Worm (Caenorhabditis elegans): ENCODE results near the gene T07F10.5.

Gene T07F10.5

DNA sequence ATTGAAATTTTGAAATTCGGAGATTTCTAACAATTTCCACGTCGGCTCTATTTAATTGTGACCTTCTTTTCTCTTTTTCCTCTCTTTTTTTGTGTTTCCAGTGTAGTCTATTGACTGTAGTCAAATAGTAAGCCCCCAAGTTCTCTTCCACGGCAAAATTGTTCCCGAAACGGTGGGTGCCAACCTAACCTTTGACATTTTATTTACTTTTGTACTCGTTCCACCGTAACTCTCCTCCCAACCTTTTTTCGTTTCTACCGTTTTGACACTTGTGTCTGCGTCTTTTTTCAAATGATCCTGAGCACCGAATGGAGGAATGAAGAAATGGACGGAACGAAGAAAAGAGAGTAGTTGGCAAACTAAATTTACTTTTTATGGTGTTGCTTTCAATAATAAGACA is 5.0 kb downstream of the T07F10.5 start:
- TF ChIP-seq nhr-129 (tag; optimal IDR thresholded peaks at IDR 0.05) (peak; percentile 17), F13H6.1 (tag; optimal IDR thresholded peaks at IDR 0.05) (peak; percentile 40), blmp-1 (tag; optimal IDR thresholded peaks at IDR 0.05; ENCODE audit: insufficient read depth) (no peak)

DNA sequence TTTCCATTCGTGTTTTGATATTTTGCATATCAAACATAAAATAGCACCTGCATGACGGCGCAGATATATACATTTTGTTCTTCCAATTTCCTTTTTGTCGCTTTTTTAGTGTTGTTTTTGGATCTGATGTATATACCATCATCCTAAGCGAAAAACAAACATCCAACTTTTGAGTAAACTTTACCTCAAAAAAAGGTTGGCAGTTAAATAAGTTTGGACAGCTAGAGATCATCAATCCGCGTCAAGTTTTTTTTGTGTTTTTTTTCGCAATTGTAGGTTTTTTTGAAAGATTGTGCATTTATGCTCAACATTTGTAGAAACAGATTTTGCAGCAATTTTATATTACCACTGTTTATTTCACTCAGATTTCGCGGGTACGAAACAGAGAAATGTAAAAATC is 6.0 kb downstream of the T07F10.5 start, which contains the start of gene bus-19:
Gene bus-19 (plus strand): TSS at position 301 of the 400 bp plus-strand sequence.
- TF ChIP-seq gmeb-1 (tag; optimal IDR thresholded peaks at IDR 0.05) (no peak), F13H6.1 (tag; optimal IDR thresholded peaks at IDR 0.05) (no peak), lsy-2 (tag; optimal IDR thresholded peaks at IDR 0.05) (no peak)

DNA sequence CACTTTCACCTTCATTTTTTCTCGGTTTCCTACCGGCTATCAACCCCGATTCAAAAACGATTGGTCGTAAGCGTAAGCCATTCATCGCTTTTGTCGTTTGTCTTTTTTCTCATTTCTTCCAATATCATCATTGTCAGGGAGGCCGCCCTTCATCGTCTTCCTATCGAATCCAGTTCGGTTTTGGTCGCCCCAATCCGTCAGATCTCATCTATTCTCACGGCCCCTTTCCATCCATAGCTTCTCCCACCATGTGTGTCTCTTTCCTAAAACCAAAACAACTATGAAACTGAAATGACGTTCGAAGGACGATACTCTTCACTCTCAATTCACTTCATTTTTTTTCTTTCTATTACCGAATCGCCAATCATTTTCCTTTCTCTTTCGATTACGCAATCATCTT is 10.1 kb downstream of the T07F10.5 start:
- TF ChIP-seq nhr-25 (tag; optimal IDR thresholded peaks at IDR 0.05): no peak
- TF ChIP-seq blmp-1 (tag; optimal IDR thresholded peaks at IDR 0.05; ENCODE audit: insufficient read depth): peak; percentile 4

DNA sequence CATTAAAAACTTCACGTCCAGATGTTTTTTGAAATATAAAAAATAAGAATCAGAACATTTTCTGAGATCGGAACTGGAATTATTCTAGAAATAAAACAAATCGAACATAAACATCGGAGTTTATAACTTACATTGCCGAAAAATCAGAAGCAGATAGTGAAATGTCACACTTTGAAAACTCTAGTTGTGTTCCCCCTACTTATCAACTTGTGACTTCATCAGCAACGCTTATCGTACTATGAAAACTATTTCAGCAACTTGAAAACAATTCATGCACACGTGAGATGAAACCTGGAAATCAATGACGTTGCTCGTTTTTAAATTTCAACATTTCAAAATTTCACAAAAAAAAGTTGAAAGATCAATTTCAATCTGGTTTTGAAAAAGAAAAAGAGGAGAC is 11.0 kb downstream of the T07F10.5 start:
- TF ChIP-seq nhr-129 (tag; optimal IDR thresholded peaks at IDR 0.05) (no peak), F13H6.1 (tag; optimal IDR thresholded peaks at IDR 0.05) (no peak), fos-1 (tag; optimal IDR thresholded peaks at IDR 0.05) (peak; percentile 48), sma-3 (GFP tag; optimal IDR thresholded peaks at IDR 0.05) (no peak), lin-13 (GFP tag; optimal IDR thresholded peaks at IDR 0.05) (no peak), snpc-4 (tag; optimal IDR thresholded peaks at IDR 0.05) (no peak), skn-1 (tag; optimal IDR thresholded peaks at IDR 0.05) (no peak), ceh-82 (tag; optimal IDR thresholded peaks at IDR 0.05) (no peak), ztf-11 (tag; optimal IDR thresholded peaks at IDR 0.05) (no peak), lsy-2 (tag; optimal IDR thresholded peaks at IDR 0.05) (no peak), sem-4 (tag; optimal IDR thresholded peaks at IDR 0.05) (no peak), ceh-16 (tag; optimal IDR thresholded peaks at IDR 0.05) (no peak), sma-9 (GFP tag; optimal IDR thresholded peaks at IDR 0.05) (peak; percentile 58), sma-9 (tag; optimal IDR thresholded peaks at IDR 0.05) (no peak), Y55F3AM.14 (GFP tag; optimal IDR thresholded peaks at IDR 0.05) (no peak), ama-1 (optimal IDR thresholded peaks at IDR 0.05) (no peak), ztf-1 (GFP tag; conservative IDR thresholded peaks at IDR 0.05) (no peak), ztf-4 (tag; optimal IDR thresholded peaks at IDR 0.05) (no peak), R02D3.7 (tag; optimal IDR thresholded peaks at IDR 0.05) (no peak), C34F6.9 (tag; optimal IDR thresholded peaks at IDR 0.05) (no peak), blmp-1 (tag; optimal IDR thresholded peaks at IDR 0.05; ENCODE audit: insufficient read depth) (no peak), crh-2 (tag; optimal IDR thresholded peaks at IDR 0.05) (peak; percentile 20)

DNA sequence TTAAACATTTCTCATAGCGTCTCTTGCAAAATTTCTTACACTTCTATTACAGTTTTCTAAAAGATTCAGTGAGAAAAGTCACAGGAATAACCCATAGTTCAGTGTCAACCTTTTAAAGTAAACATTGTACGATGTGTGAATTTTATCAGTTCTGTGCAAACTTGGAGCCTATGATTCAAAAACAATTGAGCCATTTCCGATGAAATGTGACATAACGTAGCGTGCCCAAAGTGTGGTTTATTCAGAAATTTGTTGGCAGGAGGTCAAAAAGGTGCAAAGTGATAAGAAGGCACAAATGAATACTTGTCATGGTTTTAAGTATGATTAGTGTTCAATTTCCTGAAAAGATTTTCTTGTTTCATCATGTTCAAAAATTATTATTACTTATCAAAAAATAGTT is 11.9 kb downstream of the T07F10.5 start:
- TF ChIP-seq R02D3.7 (tag; optimal IDR thresholded peaks at IDR 0.05) (no peak), C34F6.9 (tag; optimal IDR thresholded peaks at IDR 0.05) (no peak), fos-1 (tag; optimal IDR thresholded peaks at IDR 0.05) (peak; percentile 28), ZK546.5 (tag; optimal IDR thresholded peaks at IDR 0.05) (no peak), Y55F3AM.14 (GFP tag; optimal IDR thresholded peaks at IDR 0.05) (no peak), crh-2 (tag; optimal IDR thresholded peaks at IDR 0.05) (no peak), mbf-1 (tag; optimal IDR thresholded peaks at IDR 0.05) (no peak), dmd-4 (tag; optimal IDR thresholded peaks at IDR 0.05) (no peak), alr-1 (tag; optimal IDR thresholded peaks at IDR 0.05) (no peak)

DNA sequence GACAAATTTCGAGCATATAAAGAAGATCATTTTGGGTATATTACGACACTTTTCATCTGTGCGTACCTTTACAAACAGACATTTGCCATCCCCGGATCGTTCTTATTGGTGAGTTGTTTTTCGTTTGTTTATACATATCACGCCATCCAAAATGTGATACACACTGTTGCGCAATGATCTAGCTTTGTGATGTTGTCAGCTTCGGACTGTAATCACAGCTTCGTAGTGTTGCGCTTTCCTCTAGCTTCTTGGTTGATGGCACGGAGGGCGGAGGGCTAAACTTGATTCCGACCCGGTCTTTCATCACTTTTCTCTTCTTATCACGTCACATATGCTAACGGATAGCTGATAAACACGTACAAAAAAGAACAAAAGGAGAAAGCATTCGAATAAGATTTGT is 13.6 kb downstream of the T07F10.5 start:
- peak; percentile 14 for TF ChIP-seq nhr-21 (tag; optimal IDR thresholded peaks at IDR 0.05)
- TF ChIP-seq ztf-4 (tag; optimal IDR thresholded peaks at IDR 0.05): no peak

DNA sequence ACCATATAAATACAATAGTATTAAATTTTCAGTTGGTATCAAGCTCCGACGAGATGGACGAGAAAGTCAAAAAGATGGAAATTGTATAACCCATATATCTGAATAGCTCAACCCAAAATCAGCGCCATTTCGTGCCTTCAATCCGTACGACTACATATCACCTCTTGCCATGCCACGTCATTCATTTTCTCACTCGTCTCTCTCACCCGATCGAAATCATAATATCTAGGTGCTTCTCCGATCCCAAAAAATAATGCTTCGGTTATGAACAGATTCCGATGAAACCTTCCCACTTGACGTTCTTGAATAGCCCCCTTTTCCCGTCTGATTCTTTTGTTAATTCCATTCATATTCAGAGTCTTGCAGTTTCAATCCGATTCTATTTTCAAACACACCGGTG is 15.7 kb downstream of the T07F10.5 start:
- TF ChIP-seq F13H6.1 (tag; optimal IDR thresholded peaks at IDR 0.05): no peak
- TF ChIP-seq nhr-12 (tag; optimal IDR thresholded peaks at IDR 0.05): no peak
- no peak for TF ChIP-seq aly-2 (tag; optimal IDR thresholded peaks at IDR 0.05)
- TF ChIP-seq egl-27 (tag; optimal IDR thresholded peaks at IDR 0.05): no peak
- TF ChIP-seq ceh-82 (tag; optimal IDR thresholded peaks at IDR 0.05): no peak
- TF ChIP-seq mdl-1 (tag; optimal IDR thresholded peaks at IDR 0.05): no peak
- TF ChIP-seq ztf-1 (GFP tag; conservative IDR thresholded peaks at IDR 0.05): no peak
- TF ChIP-seq sma-3 (GFP tag; optimal IDR thresholded peaks at IDR 0.05): no peak
- no peak for TF ChIP-seq gmeb-1 (tag; optimal IDR thresholded peaks at IDR 0.05)
